Fruit fly (Drosophila melanogaster): Measurements from ENCODE around the gene Ilp2.

DNA sequence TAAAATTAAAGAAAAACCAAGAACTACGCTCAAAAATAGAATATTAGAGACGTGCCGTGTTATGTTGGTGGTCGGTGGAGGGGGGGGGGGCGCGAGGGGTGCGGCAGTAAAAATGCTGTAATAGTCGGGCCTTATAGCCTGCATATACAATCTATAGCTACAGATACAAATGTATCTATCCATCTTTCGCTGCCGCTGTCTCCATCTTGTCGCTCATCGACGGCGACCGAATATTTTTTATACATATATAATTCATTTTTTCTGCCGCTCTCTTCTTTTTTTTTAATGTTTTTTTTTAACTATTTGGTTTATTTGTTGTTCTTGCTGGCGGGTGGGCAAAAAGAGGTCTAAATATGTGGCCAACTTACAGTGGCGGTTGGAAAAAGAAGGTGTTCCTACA is 15.1 kb downstream of the Ilp2 start:
- no peak for TF ChIP-seq CG9797 (GFP tag; optimal IDR thresholded peaks at IDR 0.05)
- TF ChIP-seq peb (GFP tag; IDR thresholded peaks at IDR 0.05) = no peak
- no peak for TF ChIP-seq Oli (tag; optimal IDR thresholded peaks at IDR 0.05)
- no peak for TF ChIP-seq CG18262 (tag; optimal IDR thresholded peaks at IDR 0.05)
